Worm (Caenorhabditis elegans) whole organism, L4/young adult: ENCODE measurements around the gene K06H6.5.

Source experiments
- W03F9.2 ChIP-seq: fragments of 150-350 bp; optimal IDR thresholded peaks from 2 replicates; lab custom pipeline; 2014; ENCODE audit warnings: missing biosample characterization, missing genetic modification characterization
- dao-5 ChIP-seq: sonication (generic microtip); optimal IDR thresholded peaks from 2 replicates; lab custom pipeline; 2016; ENCODE audit warnings: missing genotype, missing genetic modification characterization, moderate library complexity, missing compliant biosample characterization
- him-1 ChIP-seq: sonication (generic microtip); optimal IDR thresholded peaks from 2 replicates; lab custom pipeline; 2016; ENCODE audit warnings: missing genotype, missing genetic modification reagents, missing genetic modification characterization, missing compliant biosample characterization

DNA sequence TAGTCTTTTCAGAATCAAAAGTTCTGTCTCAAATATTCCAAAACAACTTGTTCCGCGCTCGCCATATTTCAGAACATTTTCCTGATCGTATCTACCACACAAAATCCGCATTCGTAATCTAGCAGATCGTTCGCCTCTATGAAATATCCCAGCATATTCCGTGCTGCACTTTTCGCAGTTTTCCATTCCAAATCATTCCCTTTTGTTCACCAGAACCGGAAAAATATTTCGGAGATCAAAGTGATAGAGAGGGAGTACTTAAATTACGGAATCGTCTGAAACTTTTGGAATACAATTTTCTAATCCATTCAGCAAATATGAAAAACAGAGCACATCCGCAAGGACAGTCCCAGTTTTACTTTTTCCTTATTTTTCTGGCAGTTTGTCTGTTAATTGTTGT, 11.6 kb downstream of the K06H6.5 start, which contains the start of gene K06H6.1:
- TF ChIP-seq dao-5 (tag; lab: Kevin White, UChicago) (no peak), him-1 (no peak), W03F9.2 (tag; lab: Kevin White, UChicago) (no peak)
